Worm (Caenorhabditis elegans) whole organism, young adult: ENCODE results near the gene F55C9.6.

ENCODE experiments used
- B0035.1 ChIP-seq: sonication (generic microtip); optimal IDR thresholded peaks from 2 replicates; lab custom pipeline; 2016; ENCODE audit warnings: missing genetic modification characterization, mild to moderate bottlenecking, missing compliant biosample characterization, missing genotype, missing genetic modification reagents
- ama-1 ChIP-seq, 3 experiments: fragments of 150-350 bp in 1 of 3; sonication (generic microtip) in 2 of 3; optimal IDR thresholded peaks; 2 replicates each; lab custom pipeline; 2014 to 2018; ENCODE audit warnings: missing biosample characterization in 2 of 3, missing genetic modification characterization in 2 of 3, missing genetic modification reagents in 2 of 3
- ceh-100 ChIP-seq: fragments of 200-800 bp; sonication (Bioruptor generic); IDR thresholded peaks from 2 replicates; pipeline ENCODE4 v1.3.6; 2022; ENCODE audit warnings: missing genetic modification reagents, missing genetic modification characterization, missing compliant biosample characterization
- die-1 ChIP-seq: sonication (generic microtip); optimal IDR thresholded peaks from 2 replicates; lab custom pipeline; 2016; ENCODE audit warnings: missing genotype, mild to moderate bottlenecking, missing genetic modification characterization, missing compliant biosample characterization
- hlh-12 ChIP-seq: sonication (generic microtip); optimal IDR thresholded peaks from 2 replicates; lab custom pipeline; 2016; ENCODE audit warnings: missing genetic modification characterization, missing compliant biosample characterization
- let-526 ChIP-seq: fragments of 200-800 bp; sonication (Bioruptor generic); IDR thresholded peaks from 2 replicates; pipeline ENCODE4 v1.3.6; 2022; ENCODE audit warnings: missing genetic modification reagents, missing genetic modification characterization, missing compliant biosample characterization
- pha-4 ChIP-seq: fragments of 150-350 bp; sonication (generic microtip); optimal IDR thresholded peaks from 2 replicates; lab custom pipeline; 2014; ENCODE audit warnings: missing biosample characterization, missing genetic modification reagents, missing genetic modification characterization
- snpc-4 ChIP-seq, 5 experiments: fragments of 150-350 bp in 1 of 5; sonication (generic microtip) in 4 of 5; optimal IDR thresholded peaks; 2 replicates each; lab custom pipeline; 2014 to 2018; ENCODE audit warnings: missing genetic modification characterization in 5 of 5, missing biosample characterization in 3 of 5, antibody characterized with exemption in 2 of 5, mild to moderate bottlenecking in 2 of 5, missing compliant biosample characterization in 2 of 5, missing genotype in 2 of 5, moderate library complexity in 2 of 5, missing genetic modification reagents in 1 of 5
- ztf-22 ChIP-seq: fragments of 200-800 bp; sonication (Bioruptor generic); optimal IDR thresholded peaks from 2 replicates; lab custom pipeline; 2018; ENCODE audit warnings: mild to moderate bottlenecking, missing genetic modification characterization, moderate library complexity, missing compliant biosample characterization

- TF ChIP-seq ceh-100 (GFP tag; lab: Robert Waterston, UW) = no peak
- no peak for TF ChIP-seq ama-1 (optimal IDR thresholded peaks at IDR 0.05; lab: Kevin White, UChicago)
- no peak for TF ChIP-seq ama-1 (GFP tag; optimal IDR thresholded peaks at IDR 0.05; lab: Kevin White, UChicago)
- no peak for TF ChIP-seq hlh-12 (tag; lab: Kevin White, UChicago)
- TF ChIP-seq ztf-22 (GFP tag; lab: Kevin White, UChicago) = no peak
- TF ChIP-seq snpc-4 (GFP tag; optimal IDR thresholded peaks at IDR 0.05; lab: Kevin White, UChicago) = no peak
- TF ChIP-seq snpc-4 (tag; optimal IDR thresholded peaks at IDR 0.05; lab: Kevin White, UChicago) = no peak
- no peak for TF ChIP-seq B0035.1
- no peak for TF ChIP-seq pha-4 (tag; lab: Kevin White, UChicago)
- TF ChIP-seq let-526 (GFP tag; lab: Robert Waterston, UW) = no peak
- TF ChIP-seq die-1 (tag; lab: Kevin White, UChicago) = no peak
Observed at ce11 chrV:19278488-19278887, 18.1 kb downstream of the F55C9.6 start.
